Fruit fly (Drosophila melanogaster) whole organism, prepupa: Measurements from ENCODE around the gene CG7766.

ENCODE experiments used
- Blimp-1 ChIP-seq: fragments of 200-800 bp; sonication (Bioruptor generic); optimal IDR thresholded peaks from 3 replicates; lab custom pipeline; 2017; ENCODE audit warnings: missing biosample characterization, missing genetic modification characterization, mild to moderate bottlenecking, moderate library complexity, missing genetic modification reagents
- CG11294 ChIP-seq: fragments of 200-800 bp; sonication (Bioruptor generic); IDR thresholded peaks from 2 replicates; pipeline ENCODE4 v1.3.6; 2022; ENCODE audit warnings: missing biosample characterization, missing genetic modification characterization
- CG11762 ChIP-seq: fragments of 200-800 bp; sonication (Bioruptor generic); optimal IDR thresholded peaks from 3 replicates; lab custom pipeline; 2016; ENCODE audit warnings: missing biosample characterization, missing genetic modification characterization; ENCODE audit not compliant: insufficient read depth
- CG11902 ChIP-seq: fragments of 200-800 bp; sonication (Bioruptor generic); optimal IDR thresholded peaks from 3 replicates; lab custom pipeline; 2016; ENCODE audit warnings: missing biosample characterization, missing genetic modification characterization
- CG15336 ChIP-seq: fragments of 200-800 bp; sonication (Bioruptor generic); IDR thresholded peaks from 2 replicates; pipeline ENCODE4 v1.3.6; 2022; ENCODE audit warnings: missing biosample characterization, missing genetic modification characterization
- CG16779 ChIP-seq: fragments of 200-800 bp; sonication (Bioruptor generic); optimal IDR thresholded peaks from 3 replicates; lab custom pipeline; 2017; ENCODE audit warnings: missing biosample characterization, mild to moderate bottlenecking, missing genetic modification characterization
- CG34406 ChIP-seq: fragments of 200-800 bp; sonication (Bioruptor generic); optimal IDR thresholded peaks from 3 replicates; lab custom pipeline; 2016; ENCODE audit warnings: missing biosample characterization, missing genetic modification characterization
- CG4318 ChIP-seq: fragments of 200-800 bp; sonication (Bioruptor generic); optimal IDR thresholded peaks from 3 replicates; lab custom pipeline; 2017; ENCODE audit warnings: missing biosample characterization, mild to moderate bottlenecking, missing genetic modification characterization
- CG6163 ChIP-seq: fragments of 200-800 bp; sonication (Bioruptor generic); IDR thresholded peaks from 3 replicates; pipeline ENCODE4 v1.3.6; 2022; ENCODE audit warnings: missing biosample characterization, missing genetic modification characterization
- CG6792 ChIP-seq: fragments of 200-800 bp; sonication (Bioruptor generic); optimal IDR thresholded peaks from 3 replicates; lab custom pipeline; 2016; ENCODE audit warnings: missing biosample characterization, missing genetic modification characterization
- CG6808 ChIP-seq: fragments of 200-800 bp; sonication (Bioruptor generic); optimal IDR thresholded peaks from 3 replicates; lab custom pipeline; 2017; ENCODE audit warnings: missing biosample characterization, missing genetic modification characterization, mild to moderate bottlenecking, moderate library complexity, missing genetic modification reagents
- CG6854 ChIP-seq: fragments of 200-800 bp; sonication (Bioruptor generic); optimal IDR thresholded peaks from 2 replicates; lab custom pipeline; 2017; ENCODE audit warnings: missing biosample characterization, mild to moderate bottlenecking, missing genetic modification characterization
- CG7368 ChIP-seq: fragments of 200-800 bp; sonication (Bioruptor generic); optimal IDR thresholded peaks from 3 replicates; lab custom pipeline; 2016; ENCODE audit warnings: missing biosample characterization, missing genetic modification characterization
- CG8319 ChIP-seq: fragments of 200-800 bp; sonication (Bioruptor generic); optimal IDR thresholded peaks from 3 replicates; lab custom pipeline; 2016; ENCODE audit warnings: missing biosample characterization, missing genetic modification characterization
- CG8632 ChIP-seq: fragments of 200-800 bp; sonication (Bioruptor generic); optimal IDR thresholded peaks from 3 replicates; lab custom pipeline; 2016; ENCODE audit warnings: missing biosample characterization, missing genetic modification characterization
- Ets96B ChIP-seq: fragments of 200-800 bp; optimal IDR thresholded peaks from 2 replicates; lab custom pipeline; 2019; ENCODE audit warnings: missing biosample characterization, mild to moderate bottlenecking, missing genetic modification characterization, moderate library complexity
- Gug ChIP-seq: fragments of 200-800 bp; sonication (Bioruptor generic); IDR thresholded peaks from 2 replicates; pipeline ENCODE4 v1.3.6; 2022; ENCODE audit warnings: missing biosample characterization, missing genetic modification characterization
- Hr38 ChIP-seq: sonication (Bioruptor generic); optimal IDR thresholded peaks from 2 replicates; lab custom pipeline; 2016; ENCODE audit warnings: missing biosample characterization, missing genetic modification characterization
- Hr39 ChIP-seq: fragments of 200-800 bp; sonication (Bioruptor generic); optimal IDR thresholded peaks from 2 replicates; lab custom pipeline; 2016; ENCODE audit warnings: missing biosample characterization, missing genetic modification characterization
- Hr4 ChIP-seq: fragments of 200-800 bp; sonication (Bioruptor generic); optimal IDR thresholded peaks from 3 replicates; lab custom pipeline; 2016; ENCODE audit warnings: missing biosample characterization, missing genetic modification characterization
- OdsH ChIP-seq: fragments of 200-800 bp; sonication (Bioruptor generic); optimal IDR thresholded peaks from 3 replicates; lab custom pipeline; 2016; ENCODE audit warnings: missing biosample characterization, missing genetic modification characterization
- Smox ChIP-seq: fragments of 200-800 bp; sonication (Bioruptor generic); optimal IDR thresholded peaks from 3 replicates; lab custom pipeline; 2016; ENCODE audit warnings: missing biosample characterization, missing genetic modification characterization
- Sox102F ChIP-seq: fragments of 200-800 bp; sonication (Bioruptor generic); optimal IDR thresholded peaks from 2 replicates; lab custom pipeline; 2016; ENCODE audit warnings: missing biosample characterization, mild to moderate bottlenecking, missing genetic modification characterization
- Sox14 ChIP-seq: fragments of 200-800 bp; sonication (Bioruptor generic); optimal IDR thresholded peaks from 3 replicates; lab custom pipeline; 2016; ENCODE audit warnings: missing biosample characterization, missing genetic modification characterization
- cyc ChIP-seq: fragments of 200-800 bp; sonication (Bioruptor generic); optimal IDR thresholded peaks from 3 replicates; lab custom pipeline; 2016; ENCODE audit warnings: missing biosample characterization, missing genetic modification characterization
- dsx ChIP-seq: fragments of 200-800 bp; optimal IDR thresholded peaks from 3 replicates; lab custom pipeline; 2019; ENCODE audit warnings: missing biosample characterization, mild to moderate bottlenecking, missing genetic modification characterization, moderate library complexity; ENCODE audit not compliant: poor library complexity, severe bottlenecking
- eg ChIP-seq: fragments of 200-800 bp; sonication (Bioruptor generic); IDR thresholded peaks from 3 replicates; pipeline ENCODE4 v1.3.6; 2022; ENCODE audit warnings: missing biosample characterization, missing genetic modification characterization
- fd85E ChIP-seq: fragments of 200-800 bp; sonication (Bioruptor generic); optimal IDR thresholded peaks from 3 replicates; lab custom pipeline; 2016; ENCODE audit warnings: missing biosample characterization, missing genetic modification characterization
- lz ChIP-seq: fragments of 200-800 bp; sonication (Bioruptor generic); optimal IDR thresholded peaks from 3 replicates; lab custom pipeline; 2016; ENCODE audit warnings: missing biosample characterization, missing genetic modification characterization
- pdm3 ChIP-seq: fragments of 200-800 bp; sonication (Bioruptor generic); optimal IDR thresholded peaks from 3 replicates; lab custom pipeline; 2016; ENCODE audit warnings: missing biosample characterization, missing genetic modification characterization
- salr ChIP-seq, 2 experiments: fragments of 200-800 bp; sonication (Bioruptor generic); optimal IDR thresholded peaks; 3 replicates each; lab custom pipeline; 2016 to 2018; ENCODE audit warnings: missing biosample characterization in 2 of 2, missing genetic modification characterization in 2 of 2, mild to moderate bottlenecking in 1 of 2
- spab ChIP-seq: fragments of 200-800 bp; sonication (Bioruptor generic); optimal IDR thresholded peaks from 2 replicates; lab custom pipeline; 2017; ENCODE audit warnings: missing biosample characterization, mild to moderate bottlenecking, missing genetic modification characterization, missing genetic modification reagents
- ss ChIP-seq, 2 experiments: fragments of 200-800 bp; sonication (Bioruptor generic); optimal IDR thresholded peaks; 2 replicates in 1 of 2; 3 replicates in 1 of 2; lab custom pipeline; 2017 to 2018; ENCODE audit warnings: mild to moderate bottlenecking in 2 of 2, missing biosample characterization in 2 of 2, missing genetic modification characterization in 2 of 2, moderate library complexity in 1 of 2
- svp ChIP-seq: fragments of 200-800 bp; sonication (Bioruptor generic); peaks from one replicate; lab custom pipeline; 2016; ENCODE audit warnings: missing biosample characterization, missing genetic modification characterization
- topi ChIP-seq: fragments of 200-800 bp; sonication (Bioruptor generic); optimal IDR thresholded peaks from 3 replicates; lab custom pipeline; 2016; ENCODE audit warnings: missing biosample characterization, missing genetic modification characterization

Gene CG7766

dm6 chrX:9134241-9134849 is 30.8 kb upstream of the CG7766 start (continued):
- no peak for TF ChIP-seq CG34406 (GFP tag; lab: Kevin White, UChicago)

dm6 chrX:9133577-9134240 is 30.2 kb upstream of the CG7766 start:
- no peak for TF ChIP-seq Hr4
- no peak for TF ChIP-seq Gug (GFP tag; lab: Robert Waterston, UW)
- peak; percentile 86 for TF ChIP-seq svp (GFP tag; lab: Kevin White, UChicago)
- no peak for TF ChIP-seq topi

dm6 chrX:9132589-9133237 is 29.2 kb upstream of the CG7766 start:
- TF ChIP-seq CG11902 (no peak), dsx (GFP tag; lab: Kevin White, UChicago) (no peak), Hr38 (GFP tag; lab: Kevin White, UChicago) (no peak)

DNA sequence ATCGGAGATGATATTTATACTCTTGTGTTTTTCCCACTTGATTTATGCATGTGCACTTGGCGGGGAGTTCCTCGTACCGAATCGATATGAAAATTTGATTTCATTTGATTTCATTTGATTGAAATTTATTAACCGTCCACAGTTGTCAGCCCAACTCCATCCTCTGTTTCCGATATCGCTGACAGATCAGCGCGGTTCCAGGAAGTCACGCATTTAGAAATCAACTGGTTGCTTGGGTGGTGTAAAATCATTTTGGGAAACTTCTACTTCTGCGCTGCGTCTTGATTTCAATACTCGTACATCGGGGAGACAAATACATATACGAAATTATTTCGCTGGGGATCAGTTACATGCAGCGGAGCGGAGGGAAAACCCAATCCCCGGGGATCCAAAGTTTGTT is 28.0 kb upstream of the CG7766 start:
- no peak for TF ChIP-seq fd85E (GFP tag; lab: Kevin White, UChicago)
- TF ChIP-seq CG6854 (GFP tag; lab: Kevin White, UChicago): no peak
- TF ChIP-seq CG11762 (GFP tag; lab: Kevin White, UChicago): no peak
- no peak for TF ChIP-seq Smox (GFP tag; lab: Kevin White, UChicago)
- TF ChIP-seq CG8632 (GFP tag; lab: Kevin White, UChicago): no peak
- no peak for TF ChIP-seq svp (GFP tag; lab: Kevin White, UChicago)
- TF ChIP-seq spab (GFP tag; lab: Kevin White, UChicago): no peak
- no peak for TF ChIP-seq cyc (GFP tag; lab: Kevin White, UChicago)
- TF ChIP-seq OdsH (GFP tag; lab: Kevin White, UChicago): no peak
- TF ChIP-seq Ets96B (tag; lab: Kevin White, UChicago): no peak
- no peak for TF ChIP-seq ss (GFP tag; optimal IDR thresholded peaks at IDR 0.05; lab: Kevin White, UChicago)
- no peak for TF ChIP-seq dsx (GFP tag; lab: Kevin White, UChicago)
- TF ChIP-seq pdm3 (GFP tag; lab: Kevin White, UChicago): no peak

dm6 chrX:9130243-9130642 is 26.7 kb upstream of the CG7766 start:
- no peak for TF ChIP-seq CG4318
- TF ChIP-seq CG7368: no peak
- TF ChIP-seq CG11902: no peak
- no peak for TF ChIP-seq dsx (GFP tag; lab: Kevin White, UChicago)
- TF ChIP-seq Hr39 (GFP tag; lab: Kevin White, UChicago): no peak
- TF ChIP-seq OdsH (GFP tag; lab: Kevin White, UChicago): no peak

dm6 chrX:9129436-9129835 is 25.9 kb upstream of the CG7766 start:
- TF ChIP-seq Ets96B (tag; lab: Kevin White, UChicago) (no peak), Sox14 (GFP tag; lab: Kevin White, UChicago) (no peak)

DNA sequence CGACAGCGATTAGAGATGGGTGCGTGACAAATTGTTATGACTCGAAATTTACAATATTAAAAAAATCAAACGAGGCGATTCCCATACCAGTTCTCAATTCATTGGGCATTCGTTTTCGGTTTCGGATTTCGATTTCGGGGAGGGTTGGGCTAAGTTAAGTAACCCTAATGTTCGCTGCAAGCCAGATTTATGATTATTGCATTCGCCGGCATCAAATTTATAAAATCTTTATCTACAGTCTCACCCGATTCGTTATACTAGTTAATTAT is 24.4 kb upstream of the CG7766 start:
- TF ChIP-seq Hr39 (GFP tag; lab: Kevin White, UChicago): no peak
- no peak for TF ChIP-seq topi
- no peak for TF ChIP-seq salr (GFP tag; optimal IDR thresholded peaks at IDR 0.05; lab: Kevin White, UChicago)
- TF ChIP-seq Blimp-1 (GFP tag; lab: Kevin White, UChicago): no peak
- TF ChIP-seq CG11294 (GFP tag; lab: Robert Waterston, UW): no peak
- no peak for TF ChIP-seq CG6163 (GFP tag; lab: Robert Waterston, UW)
- TF ChIP-seq lz (GFP tag; lab: Kevin White, UChicago): no peak
- TF ChIP-seq eg (GFP tag; lab: Robert Waterston, UW): no peak
- no peak for TF ChIP-seq Sox14 (GFP tag; lab: Kevin White, UChicago)
- TF ChIP-seq CG8632 (GFP tag; lab: Kevin White, UChicago): no peak
- no peak for TF ChIP-seq CG6792 (GFP tag; lab: Kevin White, UChicago)
- no peak for TF ChIP-seq CG15336 (GFP tag; lab: Robert Waterston, UW)
- no peak for TF ChIP-seq CG34406 (GFP tag; lab: Kevin White, UChicago)
- no peak for TF ChIP-seq CG11902
- no peak for TF ChIP-seq Sox102F (GFP tag; lab: Kevin White, UChicago)
- no peak for TF ChIP-seq CG16779 (tag; lab: Kevin White, UChicago)
- TF ChIP-seq CG8319 (GFP tag; lab: Kevin White, UChicago): no peak
- TF ChIP-seq CG6808 (GFP tag; lab: Kevin White, UChicago): no peak
